Fruit fly (Drosophila melanogaster) whole organism: ENCODE data around the gene dimm.

Experiments
- CG8478 ChIP-seq: fragments of >200 bp; optimal IDR thresholded peaks from 2 replicates; lab custom pipeline; 2018; ENCODE audit warnings: inconsistent platforms
- Dll ChIP-seq: fragments of >200 bp; optimal IDR thresholded peaks from 2 replicates; lab custom pipeline; 2017
- EcR ChIP-seq, 2 experiments: fragments of >200 bp; optimal IDR thresholded peaks; 2 replicates each; lab custom pipeline; 2017; ENCODE audit warnings: missing biosample characterization in 2 of 2, missing genetic modification characterization in 2 of 2, missing genetic modification reagents in 2 of 2
- pan ChIP-seq: fragments of >200 bp; optimal IDR thresholded peaks from 2 replicates; lab custom pipeline; 2017
- psq ChIP-seq: fragments of >200 bp; optimal IDR thresholded peaks from 2 replicates; lab custom pipeline; 2017

DNA sequence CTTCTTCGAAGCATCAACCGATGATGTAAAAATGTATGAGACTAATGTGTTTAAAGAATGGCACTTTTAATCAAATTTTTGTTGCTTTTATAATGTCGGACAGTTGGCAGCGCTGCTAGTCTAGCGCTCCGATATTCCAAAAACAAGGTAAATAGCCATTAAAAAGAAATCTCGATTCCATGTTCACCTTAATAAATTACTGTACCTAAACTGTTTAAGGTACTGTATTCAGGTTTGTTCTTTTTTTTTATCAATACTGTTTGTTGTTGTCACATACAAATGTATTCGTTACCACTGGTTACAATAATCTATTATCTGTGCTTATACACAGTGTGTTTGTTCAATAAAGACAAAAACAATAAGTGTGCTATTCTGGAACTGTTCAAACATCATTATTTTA is 29.4 kb downstream of the dimm start, which contains the start of gene dtr:
- TF ChIP-seq pan (lab: Kevin White, UChicago) (no peak), Dll (no peak), psq (no peak), EcR (GFP tag; optimal IDR thresholded peaks at IDR 0.05; lab: Kevin White, UChicago) (no peak), CG8478 (lab: Kevin White, UChicago) (no peak)
